Worm (Caenorhabditis elegans) whole organism, L1 larva: Measurements from ENCODE around the gene srxa-12.

Experiments used
- C16A3.4 ChIP-seq: fragments of 150-350 bp; optimal IDR thresholded peaks from 2 replicates; lab custom pipeline; 2014; ENCODE audit warnings: missing biosample characterization, missing genetic modification characterization
- F16B12.6 ChIP-seq: fragments of 150-350 bp; optimal IDR thresholded peaks from 2 replicates; lab custom pipeline; 2014; ENCODE audit warnings: missing biosample characterization, missing genetic modification characterization
- Y116A8C.19 ChIP-seq: sonication (generic microtip); optimal IDR thresholded peaks from 2 replicates; lab custom pipeline; 2016; ENCODE audit warnings: missing compliant biosample characterization, missing genetic modification characterization, borderline replicate concordance
- alr-1 ChIP-seq: fragments of 200-800 bp; sonication (Bioruptor generic); optimal IDR thresholded peaks from 2 replicates; lab custom pipeline; 2018; ENCODE audit warnings: borderline replicate concordance, mild to moderate bottlenecking, missing genetic modification characterization, missing compliant biosample characterization
- ama-1 ChIP-seq: fragments of 150-350 bp; optimal IDR thresholded peaks from 2 replicates; lab custom pipeline; 2014
- blmp-1 ChIP-seq: fragments of 150-350 bp; optimal IDR thresholded peaks from 2 replicates; lab custom pipeline; 2014; ENCODE audit warnings: missing biosample characterization, missing genetic modification characterization
- ceh-63 ChIP-seq: fragments of 200-800 bp; sonication (Bioruptor generic); optimal IDR thresholded peaks from 2 replicates; lab custom pipeline; 2018; ENCODE audit warnings: mild to moderate bottlenecking, missing genetic modification characterization, missing compliant biosample characterization
- ceh-8 ChIP-seq: fragments of 200-800 bp; sonication (Bioruptor generic); optimal IDR thresholded peaks from 2 replicates; lab custom pipeline; 2018; ENCODE audit warnings: mild to moderate bottlenecking, missing genetic modification characterization, moderate library complexity, missing compliant biosample characterization
- ceh-88 ChIP-seq: fragments of 200-800 bp; sonication (Bioruptor generic); IDR thresholded peaks from 2 replicates; pipeline ENCODE4 v1.3.6; 2022; ENCODE audit warnings: missing genetic modification characterization, missing compliant biosample characterization
- dpl-1 ChIP-seq, 3 experiments: fragments of 150-350 bp in 2 of 3; sonication (generic microtip) in 1 of 3; optimal IDR thresholded peaks; 2 replicates each; lab custom pipeline; 2014 to 2017; ENCODE audit warnings: missing biosample characterization in 3 of 3, missing genetic modification characterization in 3 of 3, missing genetic modification reagents in 3 of 3
- dsc-1 ChIP-seq: sonication (generic microtip); optimal IDR thresholded peaks from 2 replicates; lab custom pipeline; 2016; ENCODE audit warnings: mild to moderate bottlenecking, missing genetic modification characterization, missing compliant biosample characterization
- efl-1 ChIP-seq, 4 experiments: fragments of 150-350 bp; optimal IDR thresholded peaks in 3 of 4; peaks in 1 of 4; 1 replicate in 1 of 4; 2 replicates in 3 of 4; lab custom pipeline; 2014; ENCODE audit warnings: missing biosample characterization in 2 of 4, missing genetic modification characterization in 2 of 4, missing genetic modification reagents in 2 of 4
- egl-13 ChIP-seq: sonication (generic microtip); optimal IDR thresholded peaks from 2 replicates; lab custom pipeline; 2016; ENCODE audit warnings: missing genotype, missing genetic modification reagents, missing genetic modification characterization, missing compliant biosample characterization
- elt-2 ChIP-seq: sonication (generic microtip); optimal IDR thresholded peaks from 2 replicates; lab custom pipeline; 2016; ENCODE audit warnings: missing genetic modification characterization, mild to moderate bottlenecking, inconsistent platforms, missing compliant biosample characterization, missing genetic modification reagents
- elt-3 ChIP-seq, 6 experiments: fragments of 150-350 bp in 1 of 6; sonication (generic microtip); optimal IDR thresholded peaks; 2 replicates each; lab custom pipeline; 2017 to 2018; ENCODE audit warnings: missing biosample characterization in 6 of 6, missing genetic modification characterization in 6 of 6, inconsistent platforms in 1 of 6
- fos-1 ChIP-seq: fragments of 150-350 bp; optimal IDR thresholded peaks from 2 replicates; lab custom pipeline; 2014; ENCODE audit warnings: missing biosample characterization, missing genetic modification characterization
- irx-1 ChIP-seq: sonication (generic microtip); optimal IDR thresholded peaks from 2 replicates; lab custom pipeline; 2016; ENCODE audit warnings: missing genetic modification characterization, missing compliant biosample characterization
- lin-13 ChIP-seq: fragments of 150-350 bp; optimal IDR thresholded peaks from 2 replicates; lab custom pipeline; 2014; ENCODE audit warnings: missing biosample characterization, missing genetic modification reagents, missing genetic modification characterization
- lin-14 ChIP-seq: fragments of 200-800 bp; sonication (Bioruptor generic); optimal IDR thresholded peaks from 2 replicates; lab custom pipeline; 2018; ENCODE audit warnings: mild to moderate bottlenecking, missing genetic modification characterization, moderate library complexity, missing compliant biosample characterization
- lin-15B ChIP-seq: fragments of 150-350 bp; sonication (generic microtip); optimal IDR thresholded peaks from 3 replicates; lab custom pipeline; 2014; ENCODE audit warnings: missing biosample characterization, missing genetic modification characterization
- lin-35 ChIP-seq, 2 experiments: fragments of 150-350 bp; optimal IDR thresholded peaks; 2 replicates each; lab custom pipeline; 2014; ENCODE audit warnings: missing biosample characterization in 2 of 2, missing genetic modification characterization in 2 of 2, missing genetic modification reagents in 2 of 2
- lsy-2 ChIP-seq, 2 experiments: fragments of 150-350 bp; optimal IDR thresholded peaks; 2 replicates each; lab custom pipeline; 2014; ENCODE audit warnings: missing biosample characterization in 2 of 2, missing genetic modification characterization in 2 of 2
- nhr-20 ChIP-seq: sonication (generic microtip); optimal IDR thresholded peaks from 2 replicates; lab custom pipeline; 2016; ENCODE audit warnings: mild to moderate bottlenecking, missing genetic modification characterization, missing compliant biosample characterization
- nhr-237 ChIP-seq: fragments of 150-350 bp; optimal IDR thresholded peaks from 2 replicates; lab custom pipeline; 2014; ENCODE audit warnings: missing biosample characterization, missing genetic modification characterization
- nhr-47 ChIP-seq: sonication (generic microtip); optimal IDR thresholded peaks from 2 replicates; lab custom pipeline; 2016; ENCODE audit warnings: mild to moderate bottlenecking, missing genetic modification characterization, moderate library complexity, missing compliant biosample characterization
- nhr-90 ChIP-seq: sonication (generic microtip); optimal IDR thresholded peaks from 2 replicates; lab custom pipeline; 2016; ENCODE audit warnings: mild to moderate bottlenecking, missing genetic modification characterization, missing compliant biosample characterization; ENCODE audit not compliant: poor library complexity
- pax-3 ChIP-seq: fragments of 200-800 bp; sonication (Bioruptor generic); optimal IDR thresholded peaks from 2 replicates; lab custom pipeline; 2018; ENCODE audit warnings: mild to moderate bottlenecking, missing genetic modification characterization, moderate library complexity, missing compliant biosample characterization
- rnt-1 ChIP-seq: sonication (generic microtip); optimal IDR thresholded peaks from 2 replicates; lab custom pipeline; 2016; ENCODE audit warnings: mild to moderate bottlenecking, missing genetic modification characterization, moderate library complexity, missing compliant biosample characterization
- snu-23 ChIP-seq: sonication (generic microtip); optimal IDR thresholded peaks from 2 replicates; lab custom pipeline; 2016; ENCODE audit warnings: missing genetic modification characterization, missing compliant biosample characterization
- sox-4 ChIP-seq: sonication (generic microtip); optimal IDR thresholded peaks from 2 replicates; lab custom pipeline; 2016; ENCODE audit warnings: missing genetic modification characterization, missing compliant biosample characterization
- tlp-1 ChIP-seq: fragments of 150-350 bp; optimal IDR thresholded peaks from 2 replicates; lab custom pipeline; 2014; ENCODE audit warnings: missing biosample characterization, missing genetic modification characterization
- unc-130 ChIP-seq: fragments of 150-350 bp; optimal IDR thresholded peaks from 2 replicates; lab custom pipeline; 2017; ENCODE audit warnings: missing biosample characterization, missing genetic modification characterization, inconsistent platforms
- unc-30 ChIP-seq: sonication (generic microtip); optimal IDR thresholded peaks from 2 replicates; lab custom pipeline; 2017; ENCODE audit warnings: missing biosample characterization, missing genetic modification characterization
- unc-62 ChIP-seq: fragments of 150-350 bp; optimal IDR thresholded peaks from 2 replicates; lab custom pipeline; 2014; ENCODE audit warnings: missing biosample characterization, missing genetic modification reagents, missing genetic modification characterization
- vab-15 ChIP-seq: sonication (generic microtip); optimal IDR thresholded peaks from 2 replicates; lab custom pipeline; 2017; ENCODE audit warnings: missing genotype, mild to moderate bottlenecking, missing genetic modification characterization, missing compliant biosample characterization
- ztf-11 ChIP-seq, 2 experiments: sonication (generic microtip); optimal IDR thresholded peaks; 2 replicates each; lab custom pipeline; 2016 to 2017; ENCODE audit warnings: missing genetic modification characterization in 2 of 2, missing biosample characterization in 1 of 2, missing compliant biosample characterization in 1 of 2

Gene srxa-12

ce11 chrV:13878226-13878625, 48.3 kb upstream of the srxa-12 start (continued):
- no peak for TF ChIP-seq lin-13 (GFP tag; lab: Kevin White, UChicago)

- TF ChIP-seq vab-15 (tag; lab: Kevin White, UChicago) (no peak), pax-3 (no peak), elt-3 (tag; optimal IDR thresholded peaks at IDR 0.05; lab: Kevin White, UChicago) (no peak), nhr-20 (peak; percentile 5), egl-13 (tag; lab: Kevin White, UChicago) (no peak), tlp-1 (tag; lab: Kevin White, UChicago) (peak; percentile 8), elt-2 (tag; lab: Kevin White, UChicago) (peak; percentile 86)
Measured at ce11 chrV:13879241-13879640, 47.3 kb upstream of the srxa-12 start, which contains the start of gene lbp-7. lbp-7 (plus strand) TSS chrV:13879552.

- TF ChIP-seq lsy-2 (tag; optimal IDR thresholded peaks at IDR 0.05; lab: Kevin White, UChicago) = peak in 1 of 2 experiments; percentile 41
- TF ChIP-seq unc-62 (GFP tag; lab: Kevin White, UChicago) = no peak
- TF ChIP-seq lin-35 (GFP tag; optimal IDR thresholded peaks at IDR 0.05; lab: Kevin White, UChicago) = peak; percentile 19 to 55
- TF ChIP-seq C16A3.4 (tag; lab: Kevin White, UChicago) = no peak
- peak; percentile 6 to 62 (median 56) for TF ChIP-seq dpl-1 (GFP tag; optimal IDR thresholded peaks at IDR 0.05; lab: Kevin White, UChicago)
- no peak for TF ChIP-seq lin-15B (tag; lab: Kevin White, UChicago)
- TF ChIP-seq snu-23 (GFP tag; lab: Kevin White, UChicago) = peak; percentile 15
- TF ChIP-seq tlp-1 (tag; lab: Kevin White, UChicago) = no peak
- TF ChIP-seq ceh-88 (GFP tag; lab: Robert Waterston, UW) = no peak
- TF ChIP-seq rnt-1 (tag; lab: Kevin White, UChicago) = peak; percentile 3
- TF ChIP-seq dsc-1 (tag; lab: Kevin White, UChicago) = no peak
- TF ChIP-seq lin-14 (GFP tag; lab: Kevin White, UChicago) = peak; percentile 58
- TF ChIP-seq egl-13 (tag; lab: Kevin White, UChicago) = no peak
- peak; percentile 4 for TF ChIP-seq blmp-1
- TF ChIP-seq pax-3 = no peak
- no peak for TF ChIP-seq sox-4 (tag; lab: Kevin White, UChicago)
- TF ChIP-seq efl-1 (optimal IDR thresholded peaks at IDR 0.05; lab: Kevin White, UChicago) = peak; percentile 39 to 54
- peak; percentile 57 to 87 for TF ChIP-seq efl-1 (GFP tag; optimal IDR thresholded peaks at IDR 0.05 in 1 of 2; lab: Kevin White, UChicago)
- no peak for TF ChIP-seq ceh-8 (GFP tag; lab: Kevin White, UChicago)
Measured at ce11 chrV:13880163-13880562, 46.3 kb upstream of the srxa-12 start.

- TF ChIP-seq irx-1 (tag; lab: Kevin White, UChicago) (no peak), lin-15B (tag; lab: Kevin White, UChicago) (no peak), nhr-90 (tag; lab: Kevin White, UChicago) (no peak), nhr-47 (tag; lab: Kevin White, UChicago) (no peak), F16B12.6 (tag; lab: Kevin White, UChicago) (no peak), alr-1 (tag; lab: Kevin White, UChicago) (no peak), unc-130 (no peak), egl-13 (tag; lab: Kevin White, UChicago) (no peak), unc-30 (tag; lab: Kevin White, UChicago) (no peak), fos-1 (tag; lab: Kevin White, UChicago) (no peak), ceh-63 (GFP tag; lab: Kevin White, UChicago) (no peak), Y116A8C.19 (no peak), ama-1 (lab: Kevin White, UChicago) (no peak), ztf-11 (tag; optimal IDR thresholded peaks at IDR 0.05; lab: Kevin White, UChicago) (no peak), nhr-237 (tag; lab: Kevin White, UChicago) (no peak)
Measured at ce11 chrV:13880607-13881006, 45.9 kb upstream of the srxa-12 start, which contains the start of gene T22G5.3. T22G5.3 (plus strand) TSS chrV:13880907.
